Fruit fly (Drosophila melanogaster) whole organism, embryonic: ENCODE data around the gene CG18262.

Experiments used
- CG1024 ChIP-seq: fragments of 200-800 bp; sonication (Bioruptor generic); IDR thresholded peaks from 2 replicates; pipeline ENCODE4 v1.3.6; 2022; ENCODE audit warnings: missing biosample characterization, missing genetic modification characterization
- CG12071 ChIP-seq: fragments of 200-800 bp; sonication (Bioruptor generic); optimal IDR thresholded peaks from 3 replicates; lab custom pipeline; 2018; ENCODE audit warnings: missing biosample characterization, mild to moderate bottlenecking, missing genetic modification characterization
- CG15269 ChIP-seq: fragments of 200-800 bp; sonication (Bioruptor generic); optimal IDR thresholded peaks from 2 replicates; lab custom pipeline; 2018; ENCODE audit warnings: missing biosample characterization, mild to moderate bottlenecking, missing genetic modification characterization, moderate library complexity
- CG17328 ChIP-seq: fragments of 200-800 bp; sonication (Bioruptor generic); IDR thresholded peaks from 2 replicates; pipeline ENCODE4 v1.3.6; 2022; ENCODE audit warnings: missing biosample characterization, missing genetic modification characterization
- CG17361 ChIP-seq: fragments of 200-800 bp; sonication (Bioruptor generic); IDR thresholded peaks from 3 replicates; pipeline ENCODE4 v1.3.6; 2022; ENCODE audit warnings: missing biosample characterization, missing genetic modification characterization
- CG17612 ChIP-seq: fragments of 200-800 bp; sonication (Bioruptor generic); IDR thresholded peaks from 2 replicates; pipeline ENCODE4 v1.3.6; 2022; ENCODE audit warnings: missing biosample characterization, missing genetic modification characterization
- CG18599 ChIP-seq: fragments of 200-800 bp; sonication (Bioruptor generic); optimal IDR thresholded peaks from 3 replicates; lab custom pipeline; 2017; ENCODE audit warnings: missing biosample characterization, missing genetic modification characterization, mild to moderate bottlenecking, moderate library complexity, missing genetic modification reagents
- CG2120 ChIP-seq: fragments of 200-800 bp; sonication (Bioruptor generic); optimal IDR thresholded peaks from 3 replicates; lab custom pipeline; 2016; ENCODE audit warnings: missing biosample characterization, missing genetic modification characterization
- CG2712 ChIP-seq: fragments of 200-800 bp; optimal IDR thresholded peaks from 3 replicates; lab custom pipeline; 2019; ENCODE audit warnings: missing biosample characterization, mild to moderate bottlenecking, missing genetic modification characterization, moderate library complexity
- CG30403 ChIP-seq: fragments of 200-800 bp; sonication (Bioruptor generic); optimal IDR thresholded peaks from 3 replicates; lab custom pipeline; 2016; ENCODE audit warnings: missing biosample characterization, missing genetic modification characterization
- CG6254 ChIP-seq: fragments of 200-800 bp; sonication (Bioruptor generic); optimal IDR thresholded peaks from 3 replicates; lab custom pipeline; 2017; ENCODE audit warnings: mild to moderate bottlenecking, missing biosample characterization, missing genetic modification reagents, missing genetic modification characterization
- CG6813 ChIP-seq: fragments of 200-800 bp; sonication (Bioruptor generic); optimal IDR thresholded peaks from 2 replicates; lab custom pipeline; 2017; ENCODE audit warnings: missing biosample characterization, missing genetic modification characterization, mild to moderate bottlenecking, moderate library complexity, missing genetic modification reagents
- CG7786 ChIP-seq: fragments of 200-800 bp; sonication (Bioruptor generic); optimal IDR thresholded peaks from 2 replicates; lab custom pipeline; 2016; ENCODE audit warnings: missing biosample characterization, missing genetic modification characterization
- CG7987 ChIP-seq: fragments of 200-800 bp; sonication (Bioruptor generic); optimal IDR thresholded peaks from 2 replicates; lab custom pipeline; 2018; ENCODE audit warnings: missing biosample characterization, mild to moderate bottlenecking, missing genetic modification characterization, moderate library complexity
- CG8478 ChIP-seq: fragments of >200 bp; optimal IDR thresholded peaks from 2 replicates; lab custom pipeline; 2018
- CG8924 ChIP-seq: fragments of 200-800 bp; optimal IDR thresholded peaks from 3 replicates; lab custom pipeline; 2019; ENCODE audit warnings: missing biosample characterization, mild to moderate bottlenecking, missing genetic modification characterization, moderate library complexity
- CG9727 ChIP-seq: fragments of 200-800 bp; sonication (Bioruptor generic); optimal IDR thresholded peaks from 3 replicates; lab custom pipeline; 2017; ENCODE audit warnings: missing biosample characterization, mild to moderate bottlenecking, missing genetic modification characterization
- Dad ChIP-seq: fragments of 200-800 bp; sonication (Bioruptor generic); optimal IDR thresholded peaks from 3 replicates; lab custom pipeline; 2016; ENCODE audit warnings: missing biosample characterization, missing genetic modification characterization
- Elba2 ChIP-seq: fragments of 200-800 bp; sonication (Bioruptor generic); optimal IDR thresholded peaks from 3 replicates; lab custom pipeline; 2016; ENCODE audit warnings: missing biosample characterization, missing genetic modification characterization
- Ets65A ChIP-seq: fragments of 200-800 bp; sonication (Bioruptor generic); peaks from one replicate; lab custom pipeline; 2016; ENCODE audit warnings: missing biosample characterization, missing genetic modification characterization
- H2.0 ChIP-seq: fragments of 200-800 bp; sonication (Bioruptor generic); IDR thresholded peaks from 2 replicates; pipeline ENCODE4 v1.3.6; 2022; ENCODE audit warnings: missing biosample characterization, missing genetic modification characterization
- MBD-R2 ChIP-seq: fragments of 200-800 bp; sonication (Bioruptor generic); IDR thresholded peaks from 2 replicates; pipeline ENCODE4 v1.3.6; 2022; ENCODE audit warnings: missing biosample characterization, missing genetic modification characterization
- NfI ChIP-seq: fragments of 200-800 bp; sonication (Bioruptor generic); optimal IDR thresholded peaks from 3 replicates; lab custom pipeline; 2018; ENCODE audit warnings: missing biosample characterization, mild to moderate bottlenecking, missing genetic modification characterization, moderate library complexity
- Vsx1 ChIP-seq: fragments of 200-800 bp; sonication (Bioruptor generic); optimal IDR thresholded peaks from 2 replicates; lab custom pipeline; 2017; ENCODE audit warnings: missing biosample characterization, mild to moderate bottlenecking, missing genetic modification characterization, missing genetic modification reagents
- bab2 ChIP-seq: fragments of 200-800 bp; sonication (Bioruptor generic); optimal IDR thresholded peaks from 2 replicates; lab custom pipeline; 2016; ENCODE audit warnings: missing biosample characterization, missing genetic modification characterization
- cad ChIP-seq: fragments of >200 bp; optimal IDR thresholded peaks from 2 replicates; lab custom pipeline; 2017; ENCODE audit warnings: missing biosample characterization, missing genetic modification characterization
- cas ChIP-seq: fragments of 200-800 bp; sonication (Bioruptor generic); IDR thresholded peaks from 2 replicates; pipeline ENCODE4 v1.3.6; 2022; ENCODE audit warnings: missing biosample characterization, missing genetic modification characterization
- caup ChIP-seq: fragments of 200-800 bp; sonication (Bioruptor generic); optimal IDR thresholded peaks from 3 replicates; lab custom pipeline; 2017; ENCODE audit warnings: missing biosample characterization, mild to moderate bottlenecking, missing genetic modification characterization, moderate library complexity; ENCODE audit not compliant: severe bottlenecking
- chinmo ChIP-seq: fragments of 200-800 bp; sonication (Bioruptor generic); IDR thresholded peaks from 4 replicates; pipeline ENCODE4 v1.3.6; 2022; ENCODE audit warnings: missing biosample characterization, missing genetic modification characterization; ENCODE audit not compliant: partially characterized antibody
- chm ChIP-seq: fragments of 200-800 bp; sonication (Bioruptor generic); IDR thresholded peaks from 2 replicates; pipeline ENCODE4 v1.3.6; 2022; ENCODE audit warnings: missing biosample characterization, missing genetic modification characterization
- chn ChIP-seq: fragments of 200-800 bp; sonication (Bioruptor generic); optimal IDR thresholded peaks from 2 replicates; lab custom pipeline; 2016; ENCODE audit warnings: missing biosample characterization, missing genetic modification characterization
- emc ChIP-seq: fragments of 200-800 bp; sonication (Bioruptor generic); optimal IDR thresholded peaks from 2 replicates; lab custom pipeline; 2016; ENCODE audit warnings: missing biosample characterization, missing genetic modification characterization
- gsb ChIP-seq: fragments of 200-800 bp; sonication (Bioruptor generic); IDR thresholded peaks from 2 replicates; pipeline ENCODE4 v1.3.6; 2022; ENCODE audit warnings: missing biosample characterization, missing genetic modification characterization
- lov ChIP-seq, 2 experiments: fragments of 200-800 bp in 1 of 2; fragments of >200 bp in 1 of 2; sonication (Bioruptor generic) in 1 of 2; IDR thresholded peaks in 1 of 2; optimal IDR thresholded peaks in 1 of 2; 2 replicates in 1 of 2; 3 replicates in 1 of 2; pipeline versions ENCODE4 v1.3.6 to Lab custom; 2017 to 2022; ENCODE audit warnings: missing biosample characterization in 1 of 2, missing genetic modification characterization in 1 of 2
- mld ChIP-seq: fragments of 200-800 bp; sonication (Bioruptor generic); IDR thresholded peaks from 3 replicates; pipeline ENCODE4 v1.3.6; 2022; ENCODE audit warnings: missing biosample characterization, missing genetic modification characterization; ENCODE audit not compliant: partially characterized antibody
- nerfin-1 ChIP-seq: fragments of 200-800 bp; sonication (Bioruptor generic); optimal IDR thresholded peaks from 3 replicates; lab custom pipeline; 2019; ENCODE audit warnings: missing biosample characterization, mild to moderate bottlenecking, missing genetic modification characterization, moderate library complexity
- peb ChIP-seq: fragments of 200-800 bp; sonication (Bioruptor generic); IDR thresholded peaks from 2 replicates; pipeline ENCODE4 v1.3.6; 2022; ENCODE audit warnings: missing biosample characterization, missing genetic modification characterization
- pita ChIP-seq: fragments of 200-800 bp; sonication (Bioruptor generic); optimal IDR thresholded peaks from 2 replicates; lab custom pipeline; 2017; ENCODE audit warnings: missing biosample characterization, mild to moderate bottlenecking, missing genetic modification characterization
- row ChIP-seq: fragments of 200-800 bp; sonication (Bioruptor generic); IDR thresholded peaks from 3 replicates; pipeline ENCODE4 v1.3.6; 2022; ENCODE audit warnings: missing biosample characterization, missing genetic modification characterization
- sens ChIP-seq: fragments of 200-800 bp; sonication (Bioruptor generic); peaks from one replicate; lab custom pipeline; 2016; ENCODE audit warnings: missing biosample characterization, missing genetic modification characterization
- slou ChIP-seq: fragments of 200-800 bp; sonication (Bioruptor generic); optimal IDR thresholded peaks from 3 replicates; lab custom pipeline; 2016; ENCODE audit warnings: missing biosample characterization, missing genetic modification characterization
- stc ChIP-seq: fragments of 200-800 bp; sonication (Bioruptor generic); IDR thresholded peaks from 2 replicates; pipeline ENCODE4 v1.3.6; 2022; ENCODE audit warnings: missing biosample characterization, missing genetic modification characterization
- tx ChIP-seq: fragments of 200-800 bp; sonication (Bioruptor generic); optimal IDR thresholded peaks from 2 replicates; lab custom pipeline; 2016; ENCODE audit warnings: missing biosample characterization, missing genetic modification characterization
- wek ChIP-seq: fragments of 200-800 bp; sonication (Bioruptor generic); optimal IDR thresholded peaks from 3 replicates; lab custom pipeline; 2018; ENCODE audit warnings: missing biosample characterization, mild to moderate bottlenecking, missing genetic modification characterization, moderate library complexity
- z ChIP-seq: fragments of 200-800 bp; sonication (Bioruptor generic); IDR thresholded peaks from 3 replicates; pipeline ENCODE4 v1.3.6; 2022; ENCODE audit warnings: missing biosample characterization, missing genetic modification characterization
- zfh1 ChIP-seq: fragments of 200-800 bp; sonication (Bioruptor generic); IDR thresholded peaks from 3 replicates; pipeline ENCODE4 v1.3.6; 2022; ENCODE audit warnings: missing biosample characterization, missing genetic modification characterization
- zfh2 ChIP-seq: fragments of 200-800 bp; sonication (Bioruptor generic); optimal IDR thresholded peaks from 2 replicates; lab custom pipeline; 2016; ENCODE audit warnings: missing biosample characterization, missing genetic modification characterization

The CG18262 gene

dm6 chrX:8112715-8113114, 40.0 kb upstream of the CG18262 start (continued):
- TF ChIP-seq caup (peak; percentile 46), CG15269 (tag; lab: Kevin White, UChicago) (peak; percentile 45), Ets65A (GFP tag; lab: Kevin White, UChicago) (peak; percentile 90), cad (GFP tag; lab: Kevin White, UChicago) (no peak), mld (GFP tag; lab: Robert Waterston, UW) (no peak), lov (optimal IDR thresholded peaks at IDR 0.05; lab: Kevin White, UChicago) (no peak), lov (GFP tag; IDR thresholded peaks at IDR 0.05; lab: Robert Waterston, UW) (no peak), zfh1 (GFP tag; lab: Robert Waterston, UW) (no peak), wek (GFP tag; lab: Kevin White, UChicago) (no peak), z (GFP tag; lab: Robert Waterston, UW) (no peak), bab2 (GFP tag; lab: Kevin White, UChicago) (peak; percentile 30), CG2712 (tag; lab: Kevin White, UChicago) (no peak), CG6254 (GFP tag; lab: Kevin White, UChicago) (no peak), CG8478 (lab: Kevin White, UChicago) (no peak)

- TF ChIP-seq cas (GFP tag; lab: Robert Waterston, UW): peak; percentile 52; the same call in 1 of the 2 replicates
- peak; percentile 85 for TF ChIP-seq row (GFP tag; lab: Robert Waterston, UW)
- peak; percentile 44 for TF ChIP-seq CG9727 (GFP tag; lab: Kevin White, UChicago)
- peak; percentile 72 for TF ChIP-seq sens
- TF ChIP-seq tx: peak; percentile 43
- TF ChIP-seq chm: no peak
- no peak for TF ChIP-seq Vsx1
- peak; percentile 69 for TF ChIP-seq CG7786 (GFP tag; lab: Kevin White, UChicago)
- TF ChIP-seq NfI (GFP tag; lab: Kevin White, UChicago): peak; percentile 77
- peak; percentile 34 for TF ChIP-seq CG12071 (GFP tag; lab: Kevin White, UChicago)
- peak; percentile 54 for TF ChIP-seq CG6813
- TF ChIP-seq Elba2 (GFP tag; lab: Kevin White, UChicago): no peak
- TF ChIP-seq MBD-R2 (GFP tag; lab: Robert Waterston, UW): peak; percentile 56; the same call in 1 of the 2 replicates
- TF ChIP-seq CG1024: 0 out of 2 replicates have a peak, but pooled peaks have one; percentile 14
- TF ChIP-seq gsb (GFP tag; lab: Robert Waterston, UW): peak; percentile 58; the same call in 1 of the 2 replicates
- TF ChIP-seq H2.0 (GFP tag; lab: Robert Waterston, UW): peak; percentile 30; the same call in 1 of the 2 replicates
- TF ChIP-seq bab2 (GFP tag; lab: Kevin White, UChicago): peak; percentile 52
- TF ChIP-seq pita (GFP tag; lab: Kevin White, UChicago): no peak
- TF ChIP-seq CG2120 (GFP tag; lab: Kevin White, UChicago): peak; percentile 91
- peak; percentile 36 for TF ChIP-seq emc (GFP tag; lab: Kevin White, UChicago)
- TF ChIP-seq stc (GFP tag; lab: Robert Waterston, UW): peak; percentile 33; the same call in 1 of the 2 replicates
- TF ChIP-seq peb (GFP tag; lab: Robert Waterston, UW): no peak
- TF ChIP-seq CG30403: peak; percentile 52
- peak; percentile 54 for TF ChIP-seq CG8924 (tag; lab: Kevin White, UChicago)
- 0 out of 2 replicates have a peak, but pooled peaks have one; percentile 46 for TF ChIP-seq CG17612 (GFP tag; lab: Robert Waterston, UW)
- peak; percentile 52 for TF ChIP-seq CG17328 (GFP tag; lab: Robert Waterston, UW)
- peak; percentile 15 for TF ChIP-seq chn (GFP tag; lab: Kevin White, UChicago)
- TF ChIP-seq nerfin-1 (tag; lab: Kevin White, UChicago): no peak
- no peak for TF ChIP-seq chinmo
- TF ChIP-seq CG17361 (GFP tag; lab: Robert Waterston, UW): 0 out of 3 replicates have a peak, but pooled peaks have one; percentile 16
- peak; percentile 82 for TF ChIP-seq CG18599 (GFP tag; lab: Kevin White, UChicago)
- TF ChIP-seq slou: no peak
- TF ChIP-seq Dad (GFP tag; lab: Kevin White, UChicago): no peak
- no peak for TF ChIP-seq CG7987 (GFP tag; lab: Kevin White, UChicago)
- TF ChIP-seq zfh2 (GFP tag; lab: Kevin White, UChicago): peak; percentile 78
Measured at dm6 chrX:8113386-8114279, 39.1 kb upstream of the CG18262 start.
